Fruit fly (Drosophila melanogaster) whole organism: ENCODE data around the gene CG32641.
"Not testable (repeated sequence)": the region's sequence is repeated elsewhere in the genome, so short reads cannot be mapped to it uniquely, and the experiment has no call there.

ENCODE experiments used
- CG8478 ChIP-seq: fragments of >200 bp; optimal IDR thresholded peaks from 2 replicates; lab custom pipeline; 2018; ENCODE audit warnings: inconsistent platforms
- Dll ChIP-seq: fragments of >200 bp; optimal IDR thresholded peaks from 2 replicates; lab custom pipeline; 2017
- EcR ChIP-seq, 2 experiments: fragments of >200 bp; optimal IDR thresholded peaks; 2 replicates each; lab custom pipeline; 2017; ENCODE audit warnings: missing biosample characterization in 2 of 2, missing genetic modification characterization in 2 of 2, missing genetic modification reagents in 2 of 2
- pan ChIP-seq: fragments of >200 bp; optimal IDR thresholded peaks from 2 replicates; lab custom pipeline; 2017
- psq ChIP-seq: fragments of >200 bp; optimal IDR thresholded peaks from 2 replicates; lab custom pipeline; 2017
- usp ChIP-seq: fragments of >200 bp; optimal IDR thresholded peaks from 2 replicates; lab custom pipeline; 2017; ENCODE audit warnings: missing biosample characterization, missing genetic modification characterization, mixed read lengths

The CG32641 gene

DNA sequence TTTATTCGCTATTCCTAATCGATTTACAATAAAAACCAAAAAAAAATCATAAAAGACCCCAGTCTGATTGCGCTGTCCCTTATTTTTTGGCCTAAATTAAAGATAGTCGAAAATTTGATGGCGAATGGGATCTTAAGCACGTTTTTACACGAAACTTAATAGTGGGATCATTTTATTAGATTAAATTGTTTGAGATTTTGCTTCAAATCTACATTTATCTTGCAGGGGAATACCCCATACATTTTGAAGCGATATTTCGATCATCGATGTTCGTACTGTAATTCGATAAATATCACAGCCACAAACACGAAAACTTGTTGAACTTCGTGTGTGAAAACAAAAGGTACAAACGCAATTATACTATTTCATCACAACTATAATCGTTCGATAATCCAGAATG lies at the start of gene CG32641:
CG32641 (plus strand) TSS at position 301 of the 400 bp plus-strand sequence.
- not testable (repeated sequence) for TF ChIP-seq usp (GFP tag; lab: Kevin White, UChicago); CG8478; Dll (lab: Kevin White, UChicago)

DNA sequence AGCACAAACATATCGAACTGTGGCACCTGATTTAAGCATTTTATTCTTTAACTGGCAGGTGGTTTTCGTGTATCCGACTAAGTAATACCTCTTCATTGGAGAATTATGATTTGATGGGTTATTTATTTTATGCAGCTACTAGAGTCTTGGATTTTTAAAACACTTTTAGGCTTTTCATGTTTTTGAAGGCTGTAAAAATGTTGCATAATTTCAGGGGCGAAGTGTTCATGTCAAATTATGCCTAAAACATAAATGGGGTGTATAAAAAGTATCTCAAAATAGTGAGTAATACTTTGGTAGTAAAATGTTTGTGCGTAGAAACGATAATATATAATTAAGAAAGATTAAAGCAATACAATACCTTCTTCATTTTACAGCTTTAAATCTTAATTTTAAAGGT lies 49.5 kb upstream of the CG32641 start:
- TF ChIP-seq CG8478 (no peak), EcR (GFP tag; optimal IDR thresholded peaks at IDR 0.05; lab: Kevin White, UChicago) (no peak), pan (lab: Kevin White, UChicago) (no peak), usp (GFP tag; lab: Kevin White, UChicago) (no peak), psq (lab: Kevin White, UChicago) (no peak), Dll (lab: Kevin White, UChicago) (no peak)

DNA sequence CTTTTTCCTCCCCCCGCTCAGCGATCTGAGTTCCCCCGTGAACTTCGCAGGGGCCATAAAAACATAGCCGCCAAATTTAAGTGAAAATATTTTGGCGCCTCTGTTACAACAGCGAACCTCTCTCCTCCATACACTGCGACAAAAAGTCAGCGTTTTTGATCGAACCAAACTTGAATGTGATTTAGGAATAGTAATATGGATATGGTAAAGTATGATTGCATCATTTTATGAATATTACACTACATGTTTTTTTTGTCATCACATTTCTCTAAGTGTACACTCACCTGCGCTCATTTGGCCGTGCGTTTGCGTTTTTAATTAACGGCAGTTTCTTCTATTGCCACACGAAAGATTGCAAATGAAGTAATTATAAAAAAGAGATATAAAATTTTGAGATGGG lies 48.6 kb upstream of the CG32641 start:
- no peak for TF ChIP-seq usp (GFP tag; lab: Kevin White, UChicago)
- no peak for TF ChIP-seq psq (lab: Kevin White, UChicago)
- TF ChIP-seq CG8478, result no peak
- no peak for TF ChIP-seq EcR (GFP tag; optimal IDR thresholded peaks at IDR 0.05; lab: Kevin White, UChicago)
- TF ChIP-seq pan (lab: Kevin White, UChicago), result no peak
- no peak for TF ChIP-seq Dll (lab: Kevin White, UChicago)

DNA sequence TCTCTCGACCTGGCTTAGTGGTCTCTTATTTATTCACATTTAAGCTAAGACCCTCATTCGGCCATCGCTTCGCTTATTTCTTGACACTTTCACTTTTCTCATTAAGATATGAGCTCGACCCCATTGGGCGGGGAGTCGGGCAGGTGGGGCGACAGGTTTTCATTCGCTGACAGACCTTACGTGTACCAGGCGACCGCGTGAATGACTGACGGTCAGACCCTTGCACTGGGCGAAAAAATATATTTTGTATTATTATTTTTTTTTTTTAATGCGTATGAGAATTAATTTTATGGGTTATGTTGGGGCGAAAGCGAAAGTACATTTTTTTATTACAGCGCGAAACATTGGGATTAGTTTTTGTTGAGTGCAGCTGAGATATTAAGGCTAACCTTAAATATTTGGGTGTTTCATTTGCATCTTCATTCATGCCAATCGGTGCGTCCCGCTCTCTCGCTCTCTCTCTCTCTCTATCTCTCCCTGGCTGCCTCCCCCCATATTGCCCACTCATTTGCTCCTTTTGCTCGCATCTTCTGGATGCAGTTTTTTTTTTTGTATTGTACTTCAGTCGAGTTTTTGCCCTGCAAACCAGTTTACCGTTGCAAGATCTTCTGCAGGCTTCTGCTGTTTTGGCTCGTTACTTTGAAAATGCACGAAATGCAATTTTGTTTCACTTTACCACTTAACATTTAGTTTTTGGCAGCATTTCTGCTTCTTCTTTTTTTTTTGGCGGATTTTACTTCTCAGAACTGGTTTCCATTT lies 47.2 kb upstream of the CG32641 start:
- TF ChIP-seq Dll (lab: Kevin White, UChicago), result no peak
- no peak for TF ChIP-seq psq (lab: Kevin White, UChicago)
- TF ChIP-seq EcR (GFP tag; optimal IDR thresholded peaks at IDR 0.05; lab: Kevin White, UChicago), result no peak
- TF ChIP-seq usp (GFP tag; lab: Kevin White, UChicago), result no peak
- no peak for TF ChIP-seq pan (lab: Kevin White, UChicago)

DNA sequence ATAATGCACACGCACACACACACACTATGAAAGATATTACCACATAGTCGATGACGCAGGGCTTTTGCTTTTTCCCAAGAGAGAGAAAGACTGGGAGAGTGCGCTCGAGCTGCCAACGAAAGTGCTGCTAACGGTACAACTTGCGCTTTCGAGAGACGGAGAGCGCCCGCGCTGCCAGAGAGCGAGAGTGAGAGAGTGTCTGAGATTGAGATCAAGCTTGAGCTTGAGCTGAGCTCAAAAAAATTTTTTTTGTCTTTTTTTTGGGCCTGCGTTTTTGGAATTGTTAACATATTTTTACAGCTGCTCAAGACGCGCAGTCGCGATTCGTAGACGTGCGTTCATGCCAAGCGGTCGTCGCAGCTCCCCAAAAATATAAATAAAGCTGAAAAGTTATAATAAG lies 45.4 kb upstream of the CG32641 start, which contains the start of gene CG32645:
CG32645 (plus strand) TSS at position 313 of the 400 bp plus-strand sequence.
- TF ChIP-seq pan (lab: Kevin White, UChicago) (no peak), Dll (lab: Kevin White, UChicago) (peak; percentile 11), CG8478 (no peak), psq (lab: Kevin White, UChicago) (no peak), EcR (GFP tag; optimal IDR thresholded peaks at IDR 0.05; lab: Kevin White, UChicago) (no peak), usp (GFP tag; lab: Kevin White, UChicago) (no peak)

DNA sequence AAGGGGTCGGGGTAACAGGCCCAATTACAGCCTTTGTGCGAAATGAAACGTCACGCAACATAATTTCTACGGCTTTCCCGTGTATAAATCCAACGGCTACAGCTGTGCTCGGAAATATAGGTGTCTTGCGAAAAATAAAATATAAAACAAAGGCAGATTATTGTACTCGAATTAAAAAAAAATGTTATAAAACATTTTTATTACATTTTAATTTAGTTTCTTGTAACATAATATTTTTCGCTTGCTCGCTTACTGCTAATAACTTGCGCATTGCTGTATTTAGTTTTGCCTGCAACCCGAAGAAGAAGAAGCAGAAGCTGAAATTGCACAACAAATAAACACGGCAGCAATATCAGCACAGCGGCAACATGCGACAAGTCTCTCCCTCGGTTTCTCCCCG lies 41.2 kb upstream of the CG32641 start:
- no peak for TF ChIP-seq pan (lab: Kevin White, UChicago)
- TF ChIP-seq EcR (GFP tag; optimal IDR thresholded peaks at IDR 0.05; lab: Kevin White, UChicago), result no peak
- TF ChIP-seq psq (lab: Kevin White, UChicago), result no peak
- no peak for TF ChIP-seq usp (GFP tag; lab: Kevin White, UChicago)
- no peak for TF ChIP-seq Dll (lab: Kevin White, UChicago)
- TF ChIP-seq CG8478, result no peak

DNA sequence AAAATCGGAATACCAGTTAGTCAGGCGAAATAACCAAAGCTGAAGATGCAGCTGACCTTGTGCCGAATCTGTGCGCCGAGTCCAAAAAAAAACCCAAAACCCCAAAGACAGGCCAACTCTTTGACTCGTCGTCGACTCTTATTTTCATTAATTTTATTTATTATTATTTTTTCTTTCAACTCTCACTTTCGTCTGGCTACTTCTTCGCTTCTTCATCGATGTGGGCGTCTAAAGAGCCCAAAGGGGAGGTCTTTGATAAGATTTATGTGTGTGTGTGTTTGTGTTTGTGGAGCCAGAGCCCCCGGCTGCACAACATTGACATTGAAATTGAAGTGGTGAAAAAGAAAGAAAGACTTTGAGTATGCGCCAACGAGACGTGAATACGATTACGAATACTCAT lies 38.4 kb upstream of the CG32641 start:
- no peak for TF ChIP-seq pan (lab: Kevin White, UChicago)
- TF ChIP-seq EcR (GFP tag; optimal IDR thresholded peaks at IDR 0.05; lab: Kevin White, UChicago), result no peak
- TF ChIP-seq usp (GFP tag; lab: Kevin White, UChicago), result no peak
- no peak for TF ChIP-seq Dll (lab: Kevin White, UChicago)
- no peak for TF ChIP-seq CG8478
- no peak for TF ChIP-seq psq (lab: Kevin White, UChicago)

DNA sequence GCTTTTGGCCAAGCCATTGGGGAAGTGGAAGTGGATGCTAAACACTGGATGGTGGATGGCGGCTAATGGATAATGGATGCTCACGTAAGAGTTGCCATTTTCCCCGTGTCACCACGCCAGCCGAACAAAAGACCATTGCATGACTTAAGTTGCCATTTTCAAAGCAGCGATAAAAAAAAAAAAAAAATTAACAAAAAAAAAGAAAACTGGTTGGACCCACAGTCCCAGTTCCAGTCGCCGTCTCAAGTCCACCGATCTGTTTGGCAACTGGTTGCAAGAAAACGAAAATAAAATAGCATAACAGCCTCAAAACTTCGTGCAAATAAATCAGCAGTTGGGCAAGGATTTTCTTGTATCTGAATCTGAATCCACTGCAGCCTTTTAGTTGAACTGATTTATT lies 35.2 kb upstream of the CG32641 start:
- TF ChIP-seq usp (GFP tag; lab: Kevin White, UChicago) (no peak), EcR (GFP tag; optimal IDR thresholded peaks at IDR 0.05; lab: Kevin White, UChicago) (no peak), pan (lab: Kevin White, UChicago) (no peak), Dll (lab: Kevin White, UChicago) (no peak), CG8478 (no peak), psq (lab: Kevin White, UChicago) (no peak)

DNA sequence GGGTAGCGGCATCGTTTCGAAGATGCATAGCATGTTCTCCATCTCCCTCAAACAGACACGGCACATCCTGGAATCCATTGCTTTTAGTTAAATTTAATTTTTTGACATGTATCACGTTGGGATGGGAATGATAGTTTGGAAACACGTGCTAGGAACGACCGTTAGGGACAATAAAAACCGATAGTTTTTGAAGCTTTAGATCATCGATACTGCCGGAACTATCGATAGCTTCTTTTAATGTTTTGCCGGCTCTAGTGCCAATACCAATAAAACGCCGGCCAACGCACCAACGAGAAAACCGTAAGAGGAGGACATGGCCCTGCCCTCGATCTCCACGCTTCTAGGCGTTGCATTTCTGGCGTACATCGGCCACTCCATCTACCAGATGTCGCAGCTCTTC lies 29.5 kb upstream of the CG32641 start, which contains the start of the genes CG4318 and CG4332:
CG4318 (minus strand) TSS at position 142 of the 400 bp plus-strand sequence.
CG4332 (plus strand) TSS at position 256 of the 400 bp plus-strand sequence.
- no peak for TF ChIP-seq Dll (lab: Kevin White, UChicago)
- no peak for TF ChIP-seq pan (lab: Kevin White, UChicago)
- no peak for TF ChIP-seq CG8478
- no peak for TF ChIP-seq usp (GFP tag; lab: Kevin White, UChicago)
- no peak for TF ChIP-seq psq (lab: Kevin White, UChicago)
- no peak for TF ChIP-seq EcR (GFP tag; optimal IDR thresholded peaks at IDR 0.05; lab: Kevin White, UChicago)

DNA sequence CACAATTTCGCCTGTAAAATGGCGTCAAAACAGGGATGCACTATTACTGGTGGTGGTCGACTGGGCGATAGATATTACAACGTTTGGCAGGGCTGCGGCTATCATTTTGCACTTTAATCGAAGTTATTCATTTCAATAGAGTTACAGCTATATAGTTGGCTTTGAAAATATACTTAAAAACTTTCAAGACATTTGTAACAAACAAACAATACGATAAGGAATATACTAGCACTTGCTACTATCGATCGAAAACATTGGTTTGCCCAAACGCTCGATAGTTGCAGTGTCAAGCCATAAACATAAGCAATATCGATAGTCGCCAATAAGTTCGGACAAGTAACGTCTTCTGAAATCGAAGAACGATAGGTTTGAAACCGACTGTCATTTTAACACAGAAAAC lies 24.8 kb upstream of the CG32641 start, which contains the start of the genes Bap60 and CG12096:
Bap60 (minus strand) TSS at position 28 of the 400 bp plus-strand sequence.
CG12096 (plus strand) TSS at position 124 of the 400 bp plus-strand sequence.
- TF ChIP-seq psq (lab: Kevin White, UChicago) (no peak), usp (GFP tag; lab: Kevin White, UChicago) (no peak), pan (lab: Kevin White, UChicago) (no peak), EcR (GFP tag; optimal IDR thresholded peaks at IDR 0.05; lab: Kevin White, UChicago) (no peak), CG8478 (no peak), Dll (lab: Kevin White, UChicago) (no peak)

DNA sequence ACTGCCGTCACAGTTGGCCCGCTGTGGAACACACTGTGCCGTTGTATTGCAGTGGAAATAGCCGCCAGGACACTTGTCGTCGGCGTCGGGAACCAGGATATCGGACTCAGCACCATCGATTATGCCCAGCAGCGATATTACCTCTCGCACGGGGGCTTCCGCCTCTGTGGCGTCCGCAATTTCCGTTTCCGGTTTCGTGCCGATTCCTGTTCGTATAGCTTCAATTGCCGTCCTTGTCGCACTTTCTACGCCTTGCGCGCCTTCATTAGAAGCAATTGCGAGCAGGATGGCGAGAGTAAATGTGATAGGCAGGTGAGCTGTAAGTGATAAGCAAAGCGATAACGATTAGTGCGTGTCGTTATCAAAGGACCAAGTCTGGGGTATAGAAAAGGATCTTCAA lies 11.4 kb upstream of the CG32641 start:
- no peak for TF ChIP-seq EcR (GFP tag; optimal IDR thresholded peaks at IDR 0.05; lab: Kevin White, UChicago)
- TF ChIP-seq CG8478, result no peak
- TF ChIP-seq Dll (lab: Kevin White, UChicago), result no peak
- TF ChIP-seq psq (lab: Kevin White, UChicago), result no peak
- TF ChIP-seq pan (lab: Kevin White, UChicago), result no peak
- TF ChIP-seq usp (GFP tag; lab: Kevin White, UChicago), result no peak
